ENCODE assay signal across 6 fruit fly cellular contexts in the genomic region with DNA sequence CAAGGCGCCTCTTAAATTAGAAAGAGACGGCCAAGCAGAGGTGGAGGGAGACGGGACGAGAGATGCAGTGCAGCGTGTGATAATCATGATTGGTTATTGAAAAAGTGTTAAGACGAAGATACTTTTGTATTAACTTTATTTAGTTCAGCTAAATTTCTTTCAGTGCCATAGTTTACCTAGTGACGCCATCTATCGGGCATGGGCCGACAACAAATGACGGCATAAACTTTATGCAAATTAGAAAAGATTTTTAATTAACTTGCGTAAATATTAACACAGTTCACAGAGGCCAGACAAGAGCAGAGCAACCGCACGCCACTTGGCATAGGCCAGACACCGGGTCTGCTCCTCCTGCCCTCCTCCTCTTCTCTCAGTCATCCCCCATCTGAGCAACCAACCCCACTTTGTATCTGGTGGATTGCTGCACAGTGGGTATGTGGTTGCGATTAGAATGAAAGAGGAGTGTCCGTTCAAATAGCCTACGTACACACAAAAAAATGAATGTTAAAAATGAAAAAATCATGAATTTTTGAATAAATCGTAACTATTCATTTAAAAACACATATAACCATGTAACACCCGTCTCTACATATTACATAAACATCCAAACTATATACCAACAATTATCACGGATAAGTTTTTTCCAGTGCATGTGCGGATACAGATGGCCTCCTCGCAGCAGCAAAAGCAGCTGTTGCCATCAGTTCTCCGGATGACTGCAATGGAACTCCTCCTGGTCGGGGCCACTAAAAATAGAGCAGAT.
A peak's percentile ranks its signal among the peaks of the same experiment; 100 is the strongest.
TF ChIP-seq lines count a peak whose summit lies in the region.

No protein-coding gene starts in this region.

- peak; percentile 48 to 54 for TF ChIP-seq CTCF in S2 (optimal IDR thresholded peaks at IDR 0.05; lab: Kevin White, UChicago)
- peak; percentile 85 for TF ChIP-seq CTCF in whole organism, embryonic (GFP tag; optimal IDR thresholded peaks at IDR 0.05; lab: Kevin White, UChicago)

TF ChIP-seq in whole organism, adult, 20 proteins besides CTCF, POLR2A, EP300 and RAD21:
- no peak for TF ChIP-seq pad (GFP tag; optimal IDR thresholded peaks at IDR 0.05; lab: Kevin White, UChicago)
- TF ChIP-seq CG7101 (tag; optimal IDR thresholded peaks at IDR 0.05; lab: Kevin White, UChicago) = peak; percentile 23
- TF ChIP-seq Clk (GFP tag; optimal IDR thresholded peaks at IDR 0.05; lab: Kevin White, UChicago) = no peak
- peak; percentile 61 for TF ChIP-seq CG7045 (GFP tag; optimal IDR thresholded peaks at IDR 0.05; lab: Kevin White, UChicago)
- TF ChIP-seq cnc (optimal IDR thresholded peaks at IDR 0.05; lab: Kevin White, UChicago) = no peak
- peak; percentile 21 for TF ChIP-seq toe (GFP tag; optimal IDR thresholded peaks at IDR 0.05; lab: Kevin White, UChicago)
- TF ChIP-seq Hr96 (GFP tag; optimal IDR thresholded peaks at IDR 0.05; lab: Kevin White, UChicago) = peak; percentile 37
- no peak for TF ChIP-seq ovo (GFP tag; optimal IDR thresholded peaks at IDR 0.05; lab: Kevin White, UChicago)
- peak; percentile 30 for TF ChIP-seq kay (GFP tag; lab: Kevin White, UChicago; ENCODE audit: borderline replicate concordance)
- no peak for TF ChIP-seq Mnt (GFP tag; optimal IDR thresholded peaks at IDR 0.05; lab: Kevin White, UChicago)
- no peak for TF ChIP-seq cic (GFP tag; optimal IDR thresholded peaks at IDR 0.05; lab: Kevin White, UChicago)
- no peak for TF ChIP-seq CG11617 (GFP tag; optimal IDR thresholded peaks at IDR 0.05; lab: Kevin White, UChicago)

TF ChIP-seq in whole organism, embryonic, 481 proteins besides CTCF, POLR2A, EP300 and RAD21 (continues in another document):
- peak; percentile 67 for TF ChIP-seq CG8089 (GFP tag; optimal IDR thresholded peaks at IDR 0.05; lab: Kevin White, UChicago)
- TF ChIP-seq rib (GFP tag; IDR thresholded peaks at IDR 0.05; lab: Robert Waterston, UW) = no peak
- TF ChIP-seq CG3847 (GFP tag; IDR thresholded peaks at IDR 0.05; lab: Robert Waterston, UW) = peak; percentile 52; the same call in 1 of the 2 replicates
- peak; percentile 72 for TF ChIP-seq CG12942 (GFP tag; optimal IDR thresholded peaks at IDR 0.05; lab: Kevin White, UChicago)
- TF ChIP-seq Fer2 (tag; optimal IDR thresholded peaks at IDR 0.05; lab: Kevin White, UChicago) = peak; percentile 43
- TF ChIP-seq CG34422 (GFP tag; IDR thresholded peaks at IDR 0.05; lab: Robert Waterston, UW) = peak; percentile 75
- TF ChIP-seq Rx (GFP tag; IDR thresholded peaks at IDR 0.05; lab: Robert Waterston, UW) = peak; percentile 69
- no peak for TF ChIP-seq Trl (optimal IDR thresholded peaks at IDR 0.05; lab: Kevin White, UChicago)
- peak; percentile 66 for TF ChIP-seq Trl (GFP tag; optimal IDR thresholded peaks at IDR 0.05; lab: Kevin White, UChicago)
- TF ChIP-seq CkIIα-i1 (GFP tag; IDR thresholded peaks at IDR 0.05; lab: Robert Waterston, UW) = no peak
- TF ChIP-seq CG3838 (GFP tag; optimal IDR thresholded peaks at IDR 0.05; lab: Kevin White, UChicago) = peak; percentile 40
- TF ChIP-seq Bdp1 (GFP tag; optimal IDR thresholded peaks at IDR 0.05; lab: Kevin White, UChicago) = peak; percentile 59
- TF ChIP-seq kah (GFP tag; optimal IDR thresholded peaks at IDR 0.05; lab: Kevin White, UChicago) = peak; percentile 77
- peak; percentile 71; the same call in 2 of the 3 replicates for TF ChIP-seq H15 (GFP tag; IDR thresholded peaks at IDR 0.05; lab: Robert Waterston, UW)
- peak; percentile 80 for TF ChIP-seq seq (GFP tag; IDR thresholded peaks at IDR 0.05; lab: Robert Waterston, UW)
- no peak for TF ChIP-seq grn (GFP tag; optimal IDR thresholded peaks at IDR 0.05; lab: Kevin White, UChicago)
- no peak for TF ChIP-seq corto (GFP tag; optimal IDR thresholded peaks at IDR 0.05; lab: Kevin White, UChicago)

TF ChIP-seq in whole organism, prepupa, 60 proteins besides CTCF, POLR2A, EP300 and RAD21 (continues in another document):
- TF ChIP-seq Gug (GFP tag; IDR thresholded peaks at IDR 0.05; lab: Robert Waterston, UW) = peak; percentile 82
- TF ChIP-seq OdsH (GFP tag; optimal IDR thresholded peaks at IDR 0.05; lab: Kevin White, UChicago) = peak; percentile 76
- TF ChIP-seq CG4318 (GFP tag; optimal IDR thresholded peaks at IDR 0.05; lab: Kevin White, UChicago) = peak; percentile 80
- peak; percentile 91 for TF ChIP-seq net (GFP tag; optimal IDR thresholded peaks at IDR 0.05; lab: Kevin White, UChicago)
- peak; percentile 90 for TF ChIP-seq Hr4 (GFP tag; optimal IDR thresholded peaks at IDR 0.05; lab: Kevin White, UChicago)
- TF ChIP-seq ss (GFP tag; optimal IDR thresholded peaks at IDR 0.05; lab: Kevin White, UChicago) = no peak
- no peak for TF ChIP-seq Blimp-1 (GFP tag; optimal IDR thresholded peaks at IDR 0.05; lab: Kevin White, UChicago)
- no peak for TF ChIP-seq fkh (GFP tag; optimal IDR thresholded peaks at IDR 0.05; lab: Kevin White, UChicago)
- TF ChIP-seq CG8319 (GFP tag; optimal IDR thresholded peaks at IDR 0.05; lab: Kevin White, UChicago) = peak; percentile 50
- TF ChIP-seq CG10669 (GFP tag; optimal IDR thresholded peaks at IDR 0.05; lab: Kevin White, UChicago) = peak; percentile 74
- peak; percentile 82 for TF ChIP-seq Lpt (GFP tag; optimal IDR thresholded peaks at IDR 0.05; lab: Kevin White, UChicago)
- no peak for TF ChIP-seq svp (GFP tag; lab: Kevin White, UChicago)
- TF ChIP-seq dsx (GFP tag; optimal IDR thresholded peaks at IDR 0.05; lab: Kevin White, UChicago; ENCODE audit: poor library complexity, severe bottlenecking) = peak; percentile 71
- TF ChIP-seq CG8632 (GFP tag; optimal IDR thresholded peaks at IDR 0.05; lab: Kevin White, UChicago) = peak; percentile 69
- peak; percentile 79 for TF ChIP-seq CG11294 (GFP tag; IDR thresholded peaks at IDR 0.05; lab: Robert Waterston, UW)
- TF ChIP-seq vri (GFP tag; optimal IDR thresholded peaks at IDR 0.05; lab: Kevin White, UChicago) = no peak
- TF ChIP-seq CG7368 (GFP tag; optimal IDR thresholded peaks at IDR 0.05; lab: Kevin White, UChicago) = peak; percentile 57
- TF ChIP-seq CG6163 (GFP tag; IDR thresholded peaks at IDR 0.05; lab: Robert Waterston, UW) = peak; percentile 91; the same call in 2 of the 3 replicates

TF ChIP-seq in whole organism, pupa, 21 proteins besides CTCF, POLR2A, EP300 and RAD21 (continues in another document):
- TF ChIP-seq D1 (tag; optimal IDR thresholded peaks at IDR 0.05; lab: Kevin White, UChicago) (peak; percentile 53), gl (tag; optimal IDR thresholded peaks at IDR 0.05; lab: Kevin White, UChicago) (peak; percentile 61), CG14655 (GFP tag; optimal IDR thresholded peaks at IDR 0.05; lab: Kevin White, UChicago) (peak; percentile 87), CG13204 (GFP tag; optimal IDR thresholded peaks at IDR 0.05; lab: Kevin White, UChicago) (no peak), CG12605 (GFP tag; IDR thresholded peaks at IDR 0.05; lab: Robert Waterston, UW) (peak; percentile 79; the same call in 1 of the 2 replicates), Pif1B (GFP tag; optimal IDR thresholded peaks at IDR 0.05; lab: Kevin White, UChicago) (peak; percentile 65), rn (GFP tag; IDR thresholded peaks at IDR 0.05; lab: Robert Waterston, UW) (peak; percentile 40; the same call in 1 of the 2 replicates), EcR (GFP tag; optimal IDR thresholded peaks at IDR 0.05; lab: Kevin White, UChicago) (no peak), fd96Ca (GFP tag; IDR thresholded peaks at IDR 0.05; lab: Robert Waterston, UW) (peak; percentile 70; the same call in 2 of the 3 replicates), CG34367 (tag; optimal IDR thresholded peaks at IDR 0.05; lab: Kevin White, UChicago) (peak; percentile 82), CG8159 (tag; optimal IDR thresholded peaks at IDR 0.05; lab: Kevin White, UChicago) (peak; percentile 82), CG9948 (tag; optimal IDR thresholded peaks at IDR 0.05; lab: Kevin White, UChicago) (peak; percentile 83), CG8301 (tag; optimal IDR thresholded peaks at IDR 0.05; lab: Kevin White, UChicago) (peak; percentile 88), Ets98B (GFP tag; IDR thresholded peaks at IDR 0.05; lab: Robert Waterston, UW) (peak; percentile 86; the same call in 1 of the 2 replicates), CG17806 (tag; optimal IDR thresholded peaks at IDR 0.05; lab: Kevin White, UChicago) (peak; percentile 81), CG32121 (GFP tag; IDR thresholded peaks at IDR 0.05; lab: Robert Waterston, UW) (peak; percentile 80), CG15710 (tag; optimal IDR thresholded peaks at IDR 0.05; lab: Kevin White, UChicago) (peak; percentile 77), CG4496 (GFP tag; IDR thresholded peaks at IDR 0.05; lab: Robert Waterston, UW) (peak; percentile 87), Pif1A (GFP tag; optimal IDR thresholded peaks at IDR 0.05; lab: Kevin White, UChicago) (peak; percentile 81)

TF ChIP-seq in whole organism, wandering third instar larva, 38 proteins besides CTCF, POLR2A, EP300 and RAD21 (continues in another document):
- TF ChIP-seq OdsH (GFP tag; optimal IDR thresholded peaks at IDR 0.05; lab: Kevin White, UChicago) (peak; percentile 47), dmrt93B (GFP tag; optimal IDR thresholded peaks at IDR 0.05; lab: Kevin White, UChicago) (no peak), brk (GFP tag; optimal IDR thresholded peaks at IDR 0.05; lab: Kevin White, UChicago) (no peak), HLH106 (tag; optimal IDR thresholded peaks at IDR 0.05; lab: Kevin White, UChicago) (peak; percentile 29), Jra (GFP tag; optimal IDR thresholded peaks at IDR 0.05; lab: Kevin White, UChicago) (no peak), dsf (GFP tag; optimal IDR thresholded peaks at IDR 0.05; lab: Kevin White, UChicago; ENCODE audit: borderline replicate concordance) (no peak), usp (GFP tag; optimal IDR thresholded peaks at IDR 0.05; lab: Kevin White, UChicago) (no peak), tai (GFP tag; optimal IDR thresholded peaks at IDR 0.05; lab: Kevin White, UChicago) (no peak), Dfd (GFP tag; optimal IDR thresholded peaks at IDR 0.05; lab: Kevin White, UChicago) (no peak), rgr (GFP tag; optimal IDR thresholded peaks at IDR 0.05; lab: Kevin White, UChicago) (peak; percentile 53), Rel (GFP tag; optimal IDR thresholded peaks at IDR 0.05; lab: Kevin White, UChicago) (no peak), Rel (tag; optimal IDR thresholded peaks at IDR 0.05; lab: Kevin White, UChicago) (no peak), jim (GFP tag; optimal IDR thresholded peaks at IDR 0.05; lab: Kevin White, UChicago) (no peak), Mio (GFP tag; optimal IDR thresholded peaks at IDR 0.05; lab: Kevin White, UChicago) (no peak), h (GFP tag; optimal IDR thresholded peaks at IDR 0.05; lab: Kevin White, UChicago) (peak; percentile 46), Dif (GFP tag; optimal IDR thresholded peaks at IDR 0.05; lab: Kevin White, UChicago; ENCODE audit: partially characterized antibody) (no peak), CrebA (GFP tag; optimal IDR thresholded peaks at IDR 0.05; lab: Kevin White, UChicago; ENCODE audit: borderline replicate concordance) (no peak), psq (GFP tag; optimal IDR thresholded peaks at IDR 0.05; lab: Kevin White, UChicago) (peak; percentile 19), br (GFP tag; optimal IDR thresholded peaks at IDR 0.05; lab: Kevin White, UChicago) (peak; percentile 3), ey (GFP tag; optimal IDR thresholded peaks at IDR 0.05; lab: Kevin White, UChicago) (peak; percentile 57), GATAd (GFP tag; optimal IDR thresholded peaks at IDR 0.05; lab: Kevin White, UChicago) (no peak), N (GFP tag; optimal IDR thresholded peaks at IDR 0.05; lab: Kevin White, UChicago) (no peak)
